Worm (Caenorhabditis elegans): ENCODE data around the gene clec-27.

DNA sequence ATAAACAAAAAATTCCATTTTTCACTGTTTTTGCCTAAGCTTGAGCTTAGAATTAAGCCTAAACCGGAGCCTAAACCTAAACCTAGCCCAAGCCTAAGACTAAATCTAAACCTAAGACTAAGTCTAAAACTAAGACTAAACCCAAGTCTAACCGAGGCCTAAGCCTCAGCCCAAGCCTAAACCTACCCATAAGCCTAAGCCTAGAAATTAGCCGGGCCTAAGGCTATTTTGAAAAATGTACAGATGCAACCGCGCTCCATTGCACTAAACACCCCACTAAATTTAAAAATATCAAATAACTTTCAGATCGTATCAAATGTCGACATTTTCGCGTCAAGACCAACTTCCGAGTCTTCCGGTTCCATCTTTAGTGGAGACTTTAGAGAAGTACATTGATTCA, 39.2 kb upstream of the clec-27 start, which contains the start of gene T20B3.1:
- TF ChIP-seq snpc-4 (tag; optimal IDR thresholded peaks at IDR 0.05): no peak
- no peak for TF ChIP-seq fkh-10 (GFP tag; optimal IDR thresholded peaks at IDR 0.05)
- TF ChIP-seq lin-13 (GFP tag; optimal IDR thresholded peaks at IDR 0.05): no peak
- no peak for TF ChIP-seq zag-1 (tag; optimal IDR thresholded peaks at IDR 0.05)
- TF ChIP-seq lsy-2 (tag; optimal IDR thresholded peaks at IDR 0.05): no peak
- no peak for TF ChIP-seq ztf-11 (tag; optimal IDR thresholded peaks at IDR 0.05)
